Fruit fly (Drosophila melanogaster): ENCODE results near the gene Rbp9.

Rbp9 gene

DNA sequence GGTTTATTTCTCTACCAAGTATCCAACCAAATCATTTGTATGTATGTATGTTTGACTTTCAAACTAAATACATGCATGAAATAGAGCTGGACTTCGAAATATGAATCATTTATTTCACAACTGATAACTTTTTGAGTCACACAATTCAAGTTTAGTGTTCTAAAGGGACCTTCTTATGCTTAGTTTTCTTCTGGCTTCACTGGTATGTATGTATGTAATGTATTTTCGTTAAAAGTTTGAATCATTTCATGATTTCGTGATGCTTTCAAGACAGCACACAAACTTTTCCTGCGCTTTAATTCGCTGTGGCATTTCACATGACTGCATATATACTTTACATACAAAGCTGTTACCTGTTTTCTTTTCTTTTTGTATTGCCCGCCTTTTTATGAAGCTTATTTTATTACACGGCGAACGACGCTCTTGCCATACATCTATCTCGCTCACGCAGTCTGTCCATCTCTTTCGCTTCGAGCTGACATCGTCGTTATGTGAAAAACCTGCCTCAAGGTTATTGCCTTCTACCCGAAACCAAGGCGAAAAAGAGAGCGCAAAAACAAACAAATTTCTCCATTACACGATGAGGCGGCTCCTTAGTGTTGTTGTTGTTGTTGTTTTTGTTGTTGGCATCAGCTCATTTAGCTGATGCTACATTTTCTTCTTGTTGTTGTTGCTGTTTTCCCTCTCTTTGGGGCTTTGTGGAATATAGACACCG is 46.0 kb upstream of the Rbp9 start (continued):
- TF ChIP-seq Abd-B (GFP tag; optimal IDR thresholded peaks at IDR 0.05) (peak; percentile 51), unc-4 (GFP tag; IDR thresholded peaks at IDR 0.05; ENCODE audit: partially characterized antibody) (no peak), Gsc (GFP tag; IDR thresholded peaks at IDR 0.05) (no peak), Myb (GFP tag; optimal IDR thresholded peaks at IDR 0.05) (no peak), pros (GFP tag; optimal IDR thresholded peaks at IDR 0.05) (peak; percentile 56), dysf (GFP tag; IDR thresholded peaks at IDR 0.05) (no peak), scrt (GFP tag; optimal IDR thresholded peaks at IDR 0.05) (no peak), CG3847 (GFP tag; IDR thresholded peaks at IDR 0.05) (no peak), CG12659 (GFP tag; optimal IDR thresholded peaks at IDR 0.05) (no peak), gsb (GFP tag; IDR thresholded peaks at IDR 0.05) (no peak), CG11093 (GFP tag; IDR thresholded peaks at IDR 0.05) (no peak), Dek (tag; optimal IDR thresholded peaks at IDR 0.05) (no peak), CG11456 (GFP tag; IDR thresholded peaks at IDR 0.05) (no peak), Dref (GFP tag; IDR thresholded peaks at IDR 0.05) (no peak), CG5180 (GFP tag; optimal IDR thresholded peaks at IDR 0.05) (peak; percentile 50), CG7786 (GFP tag; optimal IDR thresholded peaks at IDR 0.05) (no peak), sd (tag; optimal IDR thresholded peaks at IDR 0.05) (peak; percentile 52), CG6272 (GFP tag; IDR thresholded peaks at IDR 0.05) (no peak), ATbp (GFP tag; optimal IDR thresholded peaks at IDR 0.05) (no peak), CoRest (tag; optimal IDR thresholded peaks at IDR 0.05) (no peak), CG9215 (GFP tag; IDR thresholded peaks at IDR 0.05) (no peak), Xbp1 (GFP tag; optimal IDR thresholded peaks at IDR 0.05) (no peak), Fer3 (tag; optimal IDR thresholded peaks at IDR 0.05) (no peak), ab (GFP tag; optimal IDR thresholded peaks at IDR 0.05) (no peak), Pdp1 (GFP tag; optimal IDR thresholded peaks at IDR 0.05) (peak in 1 of 2 experiments; percentile 80), NC2β (GFP tag; optimal IDR thresholded peaks at IDR 0.05) (no peak), Ravus (GFP tag; IDR thresholded peaks at IDR 0.05) (no peak), CG14710 (tag; optimal IDR thresholded peaks at IDR 0.05) (no peak), tap (tag; optimal IDR thresholded peaks at IDR 0.05) (no peak), pan (optimal IDR thresholded peaks at IDR 0.05) (no peak), pan (GFP tag; optimal IDR thresholded peaks at IDR 0.05 in 1 of 2, IDR thresholded peaks at IDR 0.05 in 1 of 2) (peak in 1 of 2 experiments; percentile 29), ato (GFP tag; IDR thresholded peaks at IDR 0.05; ENCODE audit: partially characterized antibody) (no peak), Opbp (GFP tag; IDR thresholded peaks at IDR 0.05; ENCODE audit: partially characterized antibody) (no peak), sna (GFP tag; IDR thresholded peaks at IDR 0.05; ENCODE audit: partially characterized antibody) (no peak), CG8765 (GFP tag; IDR thresholded peaks at IDR 0.05) (no peak), onecut (GFP tag; IDR thresholded peaks at IDR 0.05) (no peak), Meics (GFP tag; optimal IDR thresholded peaks at IDR 0.05) (no peak), Ptx1 (GFP tag; IDR thresholded peaks at IDR 0.05) (no peak), E2f2 (GFP tag; IDR thresholded peaks at IDR 0.05) (peak; percentile 18; the same call in 1 of the 2 replicates), CG30403 (GFP tag; optimal IDR thresholded peaks at IDR 0.05) (no peak), CG34422 (GFP tag; IDR thresholded peaks at IDR 0.05) (no peak), grau (tag; optimal IDR thresholded peaks at IDR 0.05) (no peak)

Measured in whole organism, embryonic.